Worm (Caenorhabditis elegans) whole organism, L2 larva: ENCODE measurements around the gene F52H2.3.
A peak's percentile ranks its signal among the peaks of the same experiment; 100 is the strongest.

Experiments
- C34F6.9 ChIP-seq: fragments of 150-350 bp; optimal IDR thresholded peaks from 2 replicates; lab custom pipeline; 2014; ENCODE audit warnings: missing biosample characterization, missing genetic modification characterization
- F13H6.1 ChIP-seq: sonication (generic microtip); optimal IDR thresholded peaks from 2 replicates; lab custom pipeline; 2016; ENCODE audit warnings: missing genetic modification characterization, missing compliant biosample characterization
- R02D3.7 ChIP-seq: fragments of 150-350 bp; optimal IDR thresholded peaks from 2 replicates; lab custom pipeline; 2014; ENCODE audit warnings: missing biosample characterization, missing genetic modification characterization
- ZK546.5 ChIP-seq: sonication (generic microtip); optimal IDR thresholded peaks from 2 replicates; lab custom pipeline; 2017; ENCODE audit warnings: missing biosample characterization, missing genetic modification characterization
- alr-1 ChIP-seq: fragments of 150-350 bp; optimal IDR thresholded peaks from 2 replicates; lab custom pipeline; 2014; ENCODE audit warnings: missing biosample characterization, missing genetic modification characterization
- aly-2 ChIP-seq: fragments of 150-350 bp; optimal IDR thresholded peaks from 2 replicates; lab custom pipeline; 2014; ENCODE audit warnings: missing biosample characterization, missing genetic modification characterization
- ama-1 ChIP-seq: fragments of 150-350 bp; optimal IDR thresholded peaks from 2 replicates; lab custom pipeline; 2018; ENCODE audit warnings: inconsistent platforms
- blmp-1 ChIP-seq: sonication (generic microtip); optimal IDR thresholded peaks from 2 replicates; lab custom pipeline; 2017; ENCODE audit warnings: missing genetic modification characterization, mild to moderate bottlenecking, missing compliant biosample characterization, antibody characterized with exemption, moderate library complexity; ENCODE audit not compliant: insufficient read depth
- ceh-16 ChIP-seq: fragments of 150-350 bp; optimal IDR thresholded peaks from 2 replicates; lab custom pipeline; 2014; ENCODE audit warnings: missing biosample characterization, missing genetic modification characterization
- ceh-82 ChIP-seq: fragments of 150-350 bp; optimal IDR thresholded peaks from 2 replicates; lab custom pipeline; 2014; ENCODE audit warnings: missing biosample characterization, missing genetic modification characterization
- crh-2 ChIP-seq: sonication (generic microtip); optimal IDR thresholded peaks from 2 replicates; lab custom pipeline; 2017; ENCODE audit warnings: missing biosample characterization, missing genetic modification characterization
- egl-27 ChIP-seq: sonication (generic microtip); optimal IDR thresholded peaks from 3 replicates; lab custom pipeline; 2017; ENCODE audit warnings: missing biosample characterization, missing genetic modification reagents, missing genetic modification characterization
- fos-1 ChIP-seq: fragments of 150-350 bp; optimal IDR thresholded peaks from 2 replicates; lab custom pipeline; 2014; ENCODE audit warnings: missing biosample characterization, missing genetic modification characterization
- gmeb-1 ChIP-seq: fragments of 150-350 bp; optimal IDR thresholded peaks from 2 replicates; lab custom pipeline; 2014; ENCODE audit warnings: missing biosample characterization, missing genetic modification characterization
- lin-13 ChIP-seq: fragments of 150-350 bp; optimal IDR thresholded peaks from 2 replicates; lab custom pipeline; 2014; ENCODE audit warnings: missing biosample characterization, missing genetic modification reagents, missing genetic modification characterization
- lsy-2 ChIP-seq, 2 experiments: fragments of 150-350 bp in 1 of 2; sonication (generic microtip) in 1 of 2; optimal IDR thresholded peaks; 2 replicates each; lab custom pipeline; 2014 to 2017; ENCODE audit warnings: missing biosample characterization in 2 of 2, missing genetic modification characterization in 2 of 2
- mab-5 ChIP-seq: fragments of 150-350 bp; optimal IDR thresholded peaks from 2 replicates; lab custom pipeline; 2014; ENCODE audit warnings: missing biosample characterization, missing genetic modification characterization
- mbf-1 ChIP-seq: sonication (generic microtip); optimal IDR thresholded peaks from 2 replicates; lab custom pipeline; 2017; ENCODE audit warnings: missing biosample characterization, missing genetic modification characterization
- mdl-1 ChIP-seq, 2 experiments: fragments of 150-350 bp in 1 of 2; sonication (generic microtip) in 1 of 2; optimal IDR thresholded peaks; 2 replicates each; lab custom pipeline; 2017; ENCODE audit warnings: missing biosample characterization in 2 of 2, missing genetic modification characterization in 2 of 2
- nhr-10 ChIP-seq: sonication (generic microtip); optimal IDR thresholded peaks from 2 replicates; lab custom pipeline; 2017; ENCODE audit warnings: missing biosample characterization, missing genetic modification characterization
- nhr-11 ChIP-seq: fragments of 150-350 bp; optimal IDR thresholded peaks from 2 replicates; lab custom pipeline; 2014; ENCODE audit warnings: missing biosample characterization, missing genetic modification characterization
- nhr-12 ChIP-seq: fragments of 150-350 bp; optimal IDR thresholded peaks from 2 replicates; lab custom pipeline; 2014; ENCODE audit warnings: missing biosample characterization, missing genetic modification characterization
- nhr-129 ChIP-seq: fragments of 150-350 bp; optimal IDR thresholded peaks from 2 replicates; lab custom pipeline; 2014; ENCODE audit warnings: missing biosample characterization, missing genetic modification characterization
- nhr-21 ChIP-seq: fragments of 150-350 bp; optimal IDR thresholded peaks from 2 replicates; lab custom pipeline; 2014; ENCODE audit warnings: missing biosample characterization, missing genetic modification characterization
- nhr-23 ChIP-seq: fragments of 150-350 bp; optimal IDR thresholded peaks from 2 replicates; lab custom pipeline; 2014; ENCODE audit warnings: missing biosample characterization, missing genetic modification reagents, missing genetic modification characterization
- nhr-25 ChIP-seq: fragments of 150-350 bp; sonication (generic microtip); optimal IDR thresholded peaks from 3 replicates; lab custom pipeline; 2014; ENCODE audit warnings: missing biosample characterization, missing genetic modification characterization
- nhr-6 ChIP-seq: fragments of 150-350 bp; optimal IDR thresholded peaks from 2 replicates; lab custom pipeline; 2014; ENCODE audit warnings: missing biosample characterization, missing genetic modification characterization
- nhr-77 ChIP-seq: fragments of 150-350 bp; optimal IDR thresholded peaks from 2 replicates; lab custom pipeline; 2014; ENCODE audit warnings: missing biosample characterization, missing genetic modification characterization
- peb-1 ChIP-seq: fragments of 150-350 bp; optimal IDR thresholded peaks from 2 replicates; lab custom pipeline; 2014; ENCODE audit warnings: missing biosample characterization, missing genetic modification characterization
- skn-1 ChIP-seq: sonication (generic microtip); optimal IDR thresholded peaks from 2 replicates; lab custom pipeline; 2017; ENCODE audit warnings: missing biosample characterization, missing genetic modification characterization
- sma-3 ChIP-seq: sonication (generic microtip); optimal IDR thresholded peaks from 2 replicates; lab custom pipeline; 2016; ENCODE audit warnings: missing genetic modification reagents, missing genetic modification characterization, missing compliant biosample characterization
- sma-9 ChIP-seq, 2 experiments: fragments of 150-350 bp in 1 of 2; sonication (generic microtip) in 1 of 2; optimal IDR thresholded peaks; 2 replicates each; lab custom pipeline; 2014 to 2016; ENCODE audit warnings: missing genetic modification characterization in 2 of 2, mild to moderate bottlenecking in 1 of 2, missing biosample characterization in 1 of 2, missing compliant biosample characterization in 1 of 2, missing genetic modification reagents in 1 of 2, moderate library complexity in 1 of 2
- snpc-4 ChIP-seq: fragments of 150-350 bp; optimal IDR thresholded peaks from 2 replicates; lab custom pipeline; 2014; ENCODE audit warnings: missing biosample characterization, missing genetic modification characterization
- unc-55 ChIP-seq: fragments of 150-350 bp; sonication (generic microtip); optimal IDR thresholded peaks from 3 replicates; lab custom pipeline; 2014; ENCODE audit warnings: missing biosample characterization, missing genetic modification reagents, missing genetic modification characterization
- unc-62 ChIP-seq: fragments of 150-350 bp; optimal IDR thresholded peaks from 2 replicates; lab custom pipeline; 2014; ENCODE audit warnings: missing biosample characterization, missing genetic modification reagents, missing genetic modification characterization
- zag-1 ChIP-seq: fragments of 150-350 bp; optimal IDR thresholded peaks from 2 replicates; lab custom pipeline; 2014; ENCODE audit warnings: missing biosample characterization, missing genetic modification characterization
- ztf-11 ChIP-seq: sonication (generic microtip); optimal IDR thresholded peaks from 2 replicates; lab custom pipeline; 2017; ENCODE audit warnings: missing biosample characterization, missing genetic modification characterization
- ztf-4 ChIP-seq: fragments of 150-350 bp; optimal IDR thresholded peaks from 2 replicates; lab custom pipeline; 2014; ENCODE audit warnings: missing biosample characterization, missing genetic modification characterization

The F52H2.3 gene

ce11 chrX:2508449-2508848 lies 32.4 kb downstream of the F52H2.3 start, which contains the start of gene K02E10.7:
Gene K02E10.7 (minus strand): TSS chrX:2508549.
- TF ChIP-seq egl-27 (tag; lab: Kevin White, UChicago) (no peak), nhr-25 (no peak), nhr-77 (tag; lab: Kevin White, UChicago) (no peak), nhr-11 (tag; lab: Kevin White, UChicago) (no peak), fos-1 (tag; lab: Kevin White, UChicago) (no peak), nhr-12 (tag; lab: Kevin White, UChicago) (no peak), ztf-4 (tag; lab: Kevin White, UChicago) (no peak), ztf-11 (no peak)

- TF ChIP-seq aly-2 (no peak), crh-2 (tag; lab: Kevin White, UChicago) (no peak), mab-5 (tag; lab: Kevin White, UChicago) (no peak), snpc-4 (tag; lab: Kevin White, UChicago) (no peak), skn-1 (tag; lab: Kevin White, UChicago) (no peak), blmp-1 (no peak), ztf-4 (tag; lab: Kevin White, UChicago) (no peak), ama-1 (no peak), unc-62 (no peak), ceh-82 (tag; lab: Kevin White, UChicago) (no peak), nhr-10 (tag; lab: Kevin White, UChicago) (no peak), zag-1 (tag; lab: Kevin White, UChicago) (no peak), nhr-12 (tag; lab: Kevin White, UChicago) (no peak), egl-27 (tag; lab: Kevin White, UChicago) (no peak), mdl-1 (tag; optimal IDR thresholded peaks at IDR 0.05; lab: Kevin White, UChicago) (no peak), sma-9 (GFP tag; optimal IDR thresholded peaks at IDR 0.05; lab: Kevin White, UChicago) (no peak), sma-9 (tag; optimal IDR thresholded peaks at IDR 0.05; lab: Kevin White, UChicago) (no peak), fos-1 (tag; lab: Kevin White, UChicago) (no peak), alr-1 (tag; lab: Kevin White, UChicago) (no peak), nhr-21 (tag; lab: Kevin White, UChicago) (no peak), unc-55 (GFP tag; lab: Kevin White, UChicago) (no peak)
- TF ChIP-seq, all 48 proteins: peak for 0
Measured at ce11 chrX:2506738-2507137, 34.1 kb downstream of the F52H2.3 start.

- TF ChIP-seq zag-1 (tag; lab: Kevin White, UChicago) (no peak), nhr-25 (no peak), ZK546.5 (tag; lab: Kevin White, UChicago) (no peak), nhr-23 (tag; lab: Kevin White, UChicago) (no peak), aly-2 (no peak), ztf-4 (tag; lab: Kevin White, UChicago) (no peak), ceh-16 (tag; lab: Kevin White, UChicago) (no peak), sma-9 (GFP tag; optimal IDR thresholded peaks at IDR 0.05; lab: Kevin White, UChicago) (no peak), sma-9 (tag; optimal IDR thresholded peaks at IDR 0.05; lab: Kevin White, UChicago) (no peak), lsy-2 (tag; optimal IDR thresholded peaks at IDR 0.05; lab: Kevin White, UChicago) (no peak), snpc-4 (tag; lab: Kevin White, UChicago) (no peak), unc-55 (GFP tag; lab: Kevin White, UChicago) (no peak), R02D3.7 (tag; lab: Kevin White, UChicago) (no peak), sma-3 (GFP tag; lab: Kevin White, UChicago) (no peak), lin-13 (GFP tag; lab: Kevin White, UChicago) (no peak), blmp-1 (no peak), alr-1 (tag; lab: Kevin White, UChicago) (no peak)
Measured at ce11 chrX:2497816-2498215, 43.0 kb downstream of the F52H2.3 start.

- TF ChIP-seq fos-1 (tag; lab: Kevin White, UChicago) (peak; percentile 55), gmeb-1 (tag; lab: Kevin White, UChicago) (peak; percentile 3), peb-1 (tag; lab: Kevin White, UChicago) (no peak), lsy-2 (tag; optimal IDR thresholded peaks at IDR 0.05; lab: Kevin White, UChicago) (peak in 1 of 2 experiments; percentile 29), nhr-21 (tag; lab: Kevin White, UChicago) (peak; percentile 51), nhr-6 (tag; lab: Kevin White, UChicago) (peak; percentile 40), mdl-1 (tag; optimal IDR thresholded peaks at IDR 0.05; lab: Kevin White, UChicago) (no peak), lin-13 (GFP tag; lab: Kevin White, UChicago) (peak; percentile 11), nhr-77 (tag; lab: Kevin White, UChicago) (no peak), nhr-25 (peak; percentile 61), F13H6.1 (tag; lab: Kevin White, UChicago) (peak; percentile 67), egl-27 (tag; lab: Kevin White, UChicago) (peak; percentile 59), nhr-129 (tag; lab: Kevin White, UChicago) (peak; percentile 72), C34F6.9 (peak; percentile 30), mab-5 (tag; lab: Kevin White, UChicago) (no peak), sma-9 (GFP tag; optimal IDR thresholded peaks at IDR 0.05; lab: Kevin White, UChicago) (peak; percentile 69), sma-9 (tag; optimal IDR thresholded peaks at IDR 0.05; lab: Kevin White, UChicago) (no peak), snpc-4 (tag; lab: Kevin White, UChicago) (peak; percentile 27), ceh-16 (tag; lab: Kevin White, UChicago) (peak; percentile 34), mbf-1 (tag; lab: Kevin White, UChicago) (no peak), sma-3 (GFP tag; lab: Kevin White, UChicago) (peak; percentile 68), blmp-1 (peak; percentile 82)
Measured at ce11 chrX:2495865-2496314, 45.0 kb downstream of the F52H2.3 start, which contains the start of gene rabr-1. Gene rabr-1 (plus strand): TSS chrX:2496180.
